Fruit fly (Drosophila melanogaster): ENCODE measurements around the gene Gnpnat.

The Gnpnat gene

DNA sequence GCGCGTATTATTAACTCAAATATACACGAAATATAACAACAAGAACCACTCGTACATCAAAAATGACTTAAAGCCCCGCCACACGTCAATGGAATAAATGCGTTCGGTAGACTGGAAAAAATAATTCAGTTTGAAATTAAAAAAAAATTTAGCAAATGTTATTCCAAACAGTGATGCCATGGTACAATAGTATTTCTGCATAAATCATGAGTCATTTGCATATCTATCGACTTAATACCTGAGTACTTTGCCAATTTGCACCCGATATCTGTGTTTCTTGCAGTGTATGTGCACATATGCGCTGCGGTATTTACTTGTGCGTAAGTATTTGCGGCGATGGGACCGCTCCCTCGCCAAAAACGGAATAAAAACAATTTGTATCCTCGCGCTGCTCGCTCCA, 25.1 kb downstream of the Gnpnat start:
- peak; percentile 94 for TF ChIP-seq psq (GFP tag; optimal IDR thresholded peaks at IDR 0.05)
- TF ChIP-seq Hr83 (GFP tag; optimal IDR thresholded peaks at IDR 0.05; ENCODE audit: poor library complexity, severe bottlenecking), result no peak
- TF ChIP-seq dsf (GFP tag; optimal IDR thresholded peaks at IDR 0.05; ENCODE audit: borderline replicate concordance), result peak; percentile 88
- TF ChIP-seq Dfd (GFP tag; optimal IDR thresholded peaks at IDR 0.05), result peak; percentile 7
- peak; percentile 71 to 98 for TF ChIP-seq foxo (GFP tag; optimal IDR thresholded peaks at IDR 0.05)
- no peak for TF ChIP-seq dl (GFP tag; optimal IDR thresholded peaks at IDR 0.05; ENCODE audit: insufficient read depth in 1 of 2, partially characterized antibody in 2 of 2)
- peak; percentile 97 for TF ChIP-seq OdsH (GFP tag; optimal IDR thresholded peaks at IDR 0.05)
- peak; percentile 69 for TF ChIP-seq CrebA (GFP tag; optimal IDR thresholded peaks at IDR 0.05; ENCODE audit: borderline replicate concordance)
- TF ChIP-seq Dif (GFP tag; optimal IDR thresholded peaks at IDR 0.05; ENCODE audit: partially characterized antibody), result no peak
- no peak for TF ChIP-seq N (GFP tag; optimal IDR thresholded peaks at IDR 0.05)
- TF ChIP-seq brk (GFP tag; optimal IDR thresholded peaks at IDR 0.05), result peak; percentile 93
- TF ChIP-seq sv (GFP tag; optimal IDR thresholded peaks at IDR 0.05), result no peak
- peak; percentile 93 for TF ChIP-seq woc (GFP tag; optimal IDR thresholded peaks at IDR 0.05)
- TF ChIP-seq Rel (GFP tag; optimal IDR thresholded peaks at IDR 0.05), result peak; percentile 64
- peak; percentile 85 for TF ChIP-seq Rel (tag; optimal IDR thresholded peaks at IDR 0.05)
- peak; percentile 97 for TF ChIP-seq HLH106 (tag; optimal IDR thresholded peaks at IDR 0.05)
- peak; percentile 96 for TF ChIP-seq fru (GFP tag; optimal IDR thresholded peaks at IDR 0.05)
- peak; percentile 96 for TF ChIP-seq dmrt93B (GFP tag; optimal IDR thresholded peaks at IDR 0.05)
- peak; percentile 95 for TF ChIP-seq CG32264 (GFP tag; optimal IDR thresholded peaks at IDR 0.05)
- TF ChIP-seq Jra (GFP tag; optimal IDR thresholded peaks at IDR 0.05), result peak; percentile 94
- TF ChIP-seq Sp1 (GFP tag; optimal IDR thresholded peaks at IDR 0.05), result peak; percentile 97
- TF ChIP-seq Mio (GFP tag; optimal IDR thresholded peaks at IDR 0.05), result peak; percentile 80
- TF ChIP-seq jim (GFP tag; optimal IDR thresholded peaks at IDR 0.05), result no peak
- TF ChIP-seq CG9705 (GFP tag; optimal IDR thresholded peaks at IDR 0.05), result peak; percentile 92
- TF ChIP-seq Hnf4 (GFP tag; optimal IDR thresholded peaks at IDR 0.05), result peak; percentile 97
- TF ChIP-seq sage (GFP tag; optimal IDR thresholded peaks at IDR 0.05), result peak; percentile 96
- TF ChIP-seq Myc (optimal IDR thresholded peaks at IDR 0.05), result no peak
- TF ChIP-seq ey (GFP tag; optimal IDR thresholded peaks at IDR 0.05), result peak; percentile 98
- TF ChIP-seq usp (GFP tag; optimal IDR thresholded peaks at IDR 0.05), result no peak
- TF ChIP-seq Vsx2 (GFP tag; optimal IDR thresholded peaks at IDR 0.05; ENCODE audit: partially characterized antibody), result no peak
- no peak for TF ChIP-seq pan (optimal IDR thresholded peaks at IDR 0.05)
- TF ChIP-seq rgr (GFP tag; optimal IDR thresholded peaks at IDR 0.05), result peak; percentile 96
- peak; percentile 99 for TF ChIP-seq h (GFP tag; optimal IDR thresholded peaks at IDR 0.05)
- TF ChIP-seq tai (GFP tag; optimal IDR thresholded peaks at IDR 0.05), result peak; percentile 97
- TF ChIP-seq Hr78 (GFP tag; optimal IDR thresholded peaks at IDR 0.05), result no peak
- TF ChIP-seq GATAd (GFP tag; optimal IDR thresholded peaks at IDR 0.05), result peak; percentile 92
- TF ChIP-seq Abd-B (GFP tag; optimal IDR thresholded peaks at IDR 0.05), result no peak
- TF ChIP-seq lola (GFP tag; optimal IDR thresholded peaks at IDR 0.05), result no peak
- peak; percentile 98 for TF ChIP-seq br (GFP tag; optimal IDR thresholded peaks at IDR 0.05)

dm6 chr3R:29763804-29764203, 25.7 kb downstream of the Gnpnat start:
- TF ChIP-seq Abd-B (GFP tag; optimal IDR thresholded peaks at IDR 0.05) (no peak), HLH106 (tag; optimal IDR thresholded peaks at IDR 0.05) (peak; percentile 66), CG9705 (GFP tag; optimal IDR thresholded peaks at IDR 0.05) (no peak), Jra (GFP tag; optimal IDR thresholded peaks at IDR 0.05) (no peak), Dif (GFP tag; optimal IDR thresholded peaks at IDR 0.05; ENCODE audit: partially characterized antibody) (no peak), Vsx2 (GFP tag; optimal IDR thresholded peaks at IDR 0.05; ENCODE audit: partially characterized antibody) (no peak), CrebA (GFP tag; optimal IDR thresholded peaks at IDR 0.05; ENCODE audit: borderline replicate concordance) (no peak), Sp1 (GFP tag; optimal IDR thresholded peaks at IDR 0.05) (peak; percentile 52), OdsH (GFP tag; optimal IDR thresholded peaks at IDR 0.05) (no peak), br (GFP tag; optimal IDR thresholded peaks at IDR 0.05) (no peak), Hr83 (GFP tag; optimal IDR thresholded peaks at IDR 0.05; ENCODE audit: poor library complexity, severe bottlenecking) (no peak), N (GFP tag; optimal IDR thresholded peaks at IDR 0.05) (no peak), ey (GFP tag; optimal IDR thresholded peaks at IDR 0.05) (peak; percentile 44), fru (GFP tag; optimal IDR thresholded peaks at IDR 0.05) (no peak), Hr78 (GFP tag; optimal IDR thresholded peaks at IDR 0.05) (no peak), brk (GFP tag; optimal IDR thresholded peaks at IDR 0.05) (no peak), pan (optimal IDR thresholded peaks at IDR 0.05) (no peak), Dfd (GFP tag; optimal IDR thresholded peaks at IDR 0.05) (no peak), woc (GFP tag; optimal IDR thresholded peaks at IDR 0.05) (no peak), Hnf4 (GFP tag; optimal IDR thresholded peaks at IDR 0.05) (peak; percentile 58), psq (GFP tag; optimal IDR thresholded peaks at IDR 0.05) (peak; percentile 21), rgr (GFP tag; optimal IDR thresholded peaks at IDR 0.05) (peak; percentile 36), Rel (GFP tag; optimal IDR thresholded peaks at IDR 0.05) (no peak), Rel (tag; optimal IDR thresholded peaks at IDR 0.05) (no peak), usp (GFP tag; optimal IDR thresholded peaks at IDR 0.05) (no peak), h (GFP tag; optimal IDR thresholded peaks at IDR 0.05) (peak; percentile 22), dmrt93B (GFP tag; optimal IDR thresholded peaks at IDR 0.05) (peak; percentile 5), tai (GFP tag; optimal IDR thresholded peaks at IDR 0.05) (peak; percentile 50), GATAd (GFP tag; optimal IDR thresholded peaks at IDR 0.05) (no peak), CG32264 (GFP tag; optimal IDR thresholded peaks at IDR 0.05) (no peak), jim (GFP tag; optimal IDR thresholded peaks at IDR 0.05) (no peak), sage (GFP tag; optimal IDR thresholded peaks at IDR 0.05) (no peak), Mio (GFP tag; optimal IDR thresholded peaks at IDR 0.05) (no peak), Myc (optimal IDR thresholded peaks at IDR 0.05) (no peak), lola (GFP tag; optimal IDR thresholded peaks at IDR 0.05) (no peak), dsf (GFP tag; optimal IDR thresholded peaks at IDR 0.05; ENCODE audit: borderline replicate concordance) (no peak), foxo (GFP tag; optimal IDR thresholded peaks at IDR 0.05) (peak in 1 of 2 experiments; percentile 50), dl (GFP tag; optimal IDR thresholded peaks at IDR 0.05; ENCODE audit: insufficient read depth in 1 of 2, partially characterized antibody in 2 of 2) (no peak), sv (GFP tag; optimal IDR thresholded peaks at IDR 0.05) (no peak)
